Fruit fly (Drosophila melanogaster) whole organism, embryonic: Measurements from ENCODE around the gene Fdx1.

Source experiments
- CG18619 ChIP-seq: fragments of 200-800 bp; sonication (Bioruptor generic); optimal IDR thresholded peaks from 3 replicates; lab custom pipeline; 2017; ENCODE audit warnings: missing biosample characterization, mild to moderate bottlenecking, missing genetic modification characterization
- CG3163 ChIP-seq: fragments of 200-800 bp; sonication (Bioruptor generic); optimal IDR thresholded peaks from 3 replicates; lab custom pipeline; 2016; ENCODE audit warnings: missing biosample characterization, missing genetic modification characterization
- H2.0 ChIP-seq: fragments of 200-800 bp; sonication (Bioruptor generic); IDR thresholded peaks from 2 replicates; pipeline ENCODE4 v1.3.6; 2022; ENCODE audit warnings: missing biosample characterization, missing genetic modification characterization
- Lpt ChIP-seq: fragments of >200 bp; optimal IDR thresholded peaks from 2 replicates; lab custom pipeline; 2018; ENCODE audit warnings: missing biosample characterization, missing genetic modification characterization
- NFAT ChIP-seq: fragments of 200-800 bp; sonication (Bioruptor generic); IDR thresholded peaks from 2 replicates; pipeline ENCODE4 v1.3.6; 2022; ENCODE audit warnings: missing biosample characterization, missing genetic modification characterization
- ash1 ChIP-seq: fragments of 200-800 bp; sonication (Bioruptor generic); optimal IDR thresholded peaks from 2 replicates; lab custom pipeline; 2018; ENCODE audit warnings: missing biosample characterization, mild to moderate bottlenecking, missing genetic modification characterization
- bowl ChIP-seq: fragments of 200-800 bp; sonication (Bioruptor generic); IDR thresholded peaks from 2 replicates; pipeline ENCODE4 v1.3.6; 2022; ENCODE audit warnings: missing biosample characterization, missing genetic modification characterization
- mirr ChIP-seq: fragments of 200-800 bp; sonication (Bioruptor generic); optimal IDR thresholded peaks from 3 replicates; lab custom pipeline; 2018; ENCODE audit warnings: missing biosample characterization, mild to moderate bottlenecking, missing genetic modification characterization
- vnd ChIP-seq: fragments of 200-800 bp; sonication (Bioruptor generic); IDR thresholded peaks from 3 replicates; pipeline ENCODE4 v1.3.6; 2022; ENCODE audit warnings: missing biosample characterization, missing genetic modification characterization; ENCODE audit not compliant: partially characterized antibody
- zfh1 ChIP-seq: fragments of 200-800 bp; sonication (Bioruptor generic); IDR thresholded peaks from 3 replicates; pipeline ENCODE4 v1.3.6; 2022; ENCODE audit warnings: missing biosample characterization, missing genetic modification characterization

DNA sequence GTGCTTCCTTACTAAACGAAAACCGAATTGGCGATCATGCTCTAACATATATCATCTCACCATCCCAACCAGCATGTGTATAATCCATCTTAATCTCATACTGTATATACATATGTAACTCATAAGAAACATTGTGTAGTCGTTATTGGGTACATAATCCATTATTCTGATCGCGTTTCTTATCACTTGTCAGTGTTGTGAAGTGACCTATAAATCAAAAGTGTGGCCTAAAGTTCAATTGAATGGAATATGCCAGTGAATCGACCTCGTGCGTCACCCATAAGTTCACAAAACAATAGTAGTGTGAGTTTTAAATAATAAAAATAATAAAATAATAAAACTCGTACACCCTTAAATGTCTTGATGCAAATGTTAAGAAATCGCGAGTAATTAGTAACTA is 25.9 kb downstream of the Fdx1 start:
- no peak for TF ChIP-seq bowl
- TF ChIP-seq NFAT (GFP tag; lab: Robert Waterston, UW) = no peak
- TF ChIP-seq zfh1 (GFP tag; lab: Robert Waterston, UW) = no peak
- no peak for TF ChIP-seq mirr (GFP tag; lab: Kevin White, UChicago)
- no peak for TF ChIP-seq CG18619 (GFP tag; lab: Kevin White, UChicago)
- TF ChIP-seq vnd (GFP tag; lab: Robert Waterston, UW) = no peak
- TF ChIP-seq Lpt = no peak
- no peak for TF ChIP-seq H2.0 (GFP tag; lab: Robert Waterston, UW)
- no peak for TF ChIP-seq ash1 (GFP tag; lab: Kevin White, UChicago)
- no peak for TF ChIP-seq CG3163 (GFP tag; lab: Kevin White, UChicago)
